Worm (Caenorhabditis elegans): Measurements from ENCODE around the gene cysl-2.

The cysl-2 gene

DNA sequence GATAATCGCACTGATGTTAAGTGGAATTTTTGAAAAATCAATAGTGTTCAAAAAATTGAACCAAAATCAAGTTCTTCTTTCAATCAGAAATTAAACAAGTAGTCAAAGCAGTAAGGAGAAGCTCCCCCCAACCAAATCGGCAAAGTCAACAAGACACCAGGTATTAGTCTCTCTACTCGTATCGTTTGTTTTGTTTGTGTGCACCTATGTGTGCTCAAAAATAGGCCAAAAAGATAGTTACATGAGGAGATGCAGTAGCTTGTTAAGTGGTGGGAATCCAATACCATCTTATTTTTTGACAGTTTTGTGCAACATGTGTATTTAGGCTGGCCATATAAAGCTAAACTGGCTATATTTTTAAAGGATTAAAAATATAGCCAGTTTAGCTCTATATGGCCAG, 12.0 kb upstream of the cysl-2 start, which contains the start of gene K10H10.12:
K10H10.12 (minus strand) TSS at position 101 of the 400 bp plus-strand sequence.
- TF ChIP-seq dao-5 (tag; optimal IDR thresholded peaks at IDR 0.05) = no peak
- TF ChIP-seq W03F9.2 (tag; optimal IDR thresholded peaks at IDR 0.05) = no peak

DNA sequence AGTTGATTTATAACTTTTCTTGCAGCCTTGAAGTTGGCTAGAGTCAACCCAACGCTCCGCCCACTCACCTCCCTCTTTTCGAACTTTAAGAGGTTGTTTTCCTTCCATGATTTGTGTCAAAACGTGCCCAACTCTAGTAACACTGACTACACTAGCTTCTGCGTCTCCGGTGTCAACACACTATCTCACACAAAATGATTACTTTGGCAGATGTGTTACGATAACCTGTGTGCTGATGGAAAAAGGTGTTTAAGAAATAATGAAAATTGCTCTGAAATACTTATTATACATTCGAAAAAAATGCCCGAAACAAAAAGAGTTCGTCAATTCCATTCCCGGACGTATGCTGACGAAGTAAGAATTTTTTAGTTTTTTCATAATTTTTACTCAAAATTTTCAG, 8.7 kb upstream of the cysl-2 start, which contains the start of gene K10H10.6:
K10H10.6 (plus strand) TSS at position 301 of the 400 bp plus-strand sequence.
- TF ChIP-seq him-1 (tag; optimal IDR thresholded peaks at IDR 0.05) = no peak
- TF ChIP-seq dao-5 (tag; optimal IDR thresholded peaks at IDR 0.05) = no peak
- no peak for TF ChIP-seq W03F9.2 (tag; optimal IDR thresholded peaks at IDR 0.05)

DNA sequence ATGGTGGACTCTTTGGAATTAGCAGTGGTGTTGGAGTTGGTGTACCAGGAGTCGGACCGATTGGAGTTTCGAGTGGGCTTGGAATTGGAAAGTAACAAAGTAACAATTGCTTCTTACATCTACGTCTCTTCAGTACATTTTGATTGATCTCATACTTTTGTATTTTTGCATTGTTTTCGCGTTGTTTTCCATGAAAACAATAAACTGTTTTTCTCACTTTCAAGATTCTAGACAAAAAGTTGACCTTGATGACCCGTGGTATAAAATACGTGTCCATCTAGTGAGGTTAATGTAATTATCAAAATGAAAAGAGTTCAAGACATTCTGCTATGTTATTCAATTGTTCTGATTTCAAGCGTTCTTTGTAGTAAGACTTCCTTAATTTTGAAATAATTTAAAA, 7.2 kb upstream of the cysl-2 start, which contains the start of gene K10H10.5:
K10H10.5 (plus strand) TSS at position 301 of the 400 bp plus-strand sequence.
- TF ChIP-seq dao-5 (tag; optimal IDR thresholded peaks at IDR 0.05) = no peak
- no peak for TF ChIP-seq W03F9.2 (tag; optimal IDR thresholded peaks at IDR 0.05)
- TF ChIP-seq him-1 (tag; optimal IDR thresholded peaks at IDR 0.05) = no peak

DNA sequence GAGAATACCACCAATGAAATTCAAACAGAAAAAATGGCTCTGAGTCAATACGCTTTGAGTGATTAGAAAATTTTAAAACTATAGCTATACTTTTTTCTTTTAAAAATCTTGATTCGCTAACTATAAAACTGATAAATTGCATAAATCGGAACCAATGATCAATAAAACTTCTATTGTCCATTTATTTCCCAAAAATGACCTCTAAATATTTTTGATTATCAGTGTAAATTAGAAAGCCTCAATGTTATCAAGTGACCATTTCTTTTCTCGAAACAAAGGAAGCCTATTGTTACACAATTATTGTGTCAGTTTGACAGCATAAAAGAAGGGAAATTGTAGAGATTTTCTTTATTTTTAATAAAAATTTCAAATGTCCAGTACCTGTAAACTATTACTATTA, 5.9 kb upstream of the cysl-2 start, which contains the start of gene K10H10.4:
K10H10.4 (plus strand) TSS at position 301 of the 400 bp plus-strand sequence.
- no peak for TF ChIP-seq him-1 (tag; optimal IDR thresholded peaks at IDR 0.05)
- no peak for TF ChIP-seq dao-5 (tag; optimal IDR thresholded peaks at IDR 0.05)
- TF ChIP-seq W03F9.2 (tag; optimal IDR thresholded peaks at IDR 0.05) = no peak

DNA sequence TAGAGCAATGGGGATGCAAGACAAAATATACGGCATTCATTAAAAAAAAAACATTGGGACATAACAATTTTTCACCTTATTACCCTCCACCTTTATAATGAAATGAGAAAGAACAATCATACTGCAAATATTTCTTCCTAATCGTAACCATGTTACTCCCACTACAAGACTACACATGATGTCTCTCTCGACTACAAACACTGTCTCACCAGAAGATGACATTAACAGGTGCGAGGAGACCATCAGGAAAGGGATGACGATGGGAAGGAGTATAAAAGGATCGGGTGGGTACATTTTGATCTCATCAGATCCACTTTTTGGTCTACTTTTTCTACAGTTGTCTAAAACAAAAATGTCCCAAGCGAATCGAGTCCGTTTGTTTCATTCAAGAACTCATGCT, 3.6 kb upstream of the cysl-2 start, which contains the start of gene dhs-8:
dhs-8 (plus strand) TSS at position 179 of the 400 bp plus-strand sequence.
- TF ChIP-seq dao-5 (tag; optimal IDR thresholded peaks at IDR 0.05) (no peak), W03F9.2 (tag; optimal IDR thresholded peaks at IDR 0.05) (no peak), him-1 (tag; optimal IDR thresholded peaks at IDR 0.05) (no peak)

DNA sequence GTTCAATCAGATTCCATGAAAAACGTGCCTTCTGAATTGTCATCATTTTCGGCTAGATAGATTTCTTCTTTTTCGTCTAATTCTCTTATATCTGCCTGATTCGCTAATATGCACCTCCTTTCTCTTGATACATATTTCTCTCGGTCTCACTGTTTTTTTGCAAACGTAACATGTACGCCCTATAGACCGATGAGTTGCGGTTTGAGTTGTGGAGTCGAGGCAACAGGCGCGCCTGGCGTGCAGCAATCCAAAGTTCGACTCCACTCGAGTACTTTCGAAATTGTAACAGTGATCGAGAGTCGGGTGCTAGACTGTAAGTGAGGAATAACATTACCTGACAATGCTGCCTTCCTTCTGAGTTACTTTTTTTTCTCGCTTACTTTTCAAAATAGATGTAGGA, 2.6 kb upstream of the cysl-2 start:
- TF ChIP-seq him-1 (tag; optimal IDR thresholded peaks at IDR 0.05) (peak; percentile 66), W03F9.2 (tag; optimal IDR thresholded peaks at IDR 0.05) (peak; percentile 21), dao-5 (tag; optimal IDR thresholded peaks at IDR 0.05) (peak; percentile 57)

DNA sequence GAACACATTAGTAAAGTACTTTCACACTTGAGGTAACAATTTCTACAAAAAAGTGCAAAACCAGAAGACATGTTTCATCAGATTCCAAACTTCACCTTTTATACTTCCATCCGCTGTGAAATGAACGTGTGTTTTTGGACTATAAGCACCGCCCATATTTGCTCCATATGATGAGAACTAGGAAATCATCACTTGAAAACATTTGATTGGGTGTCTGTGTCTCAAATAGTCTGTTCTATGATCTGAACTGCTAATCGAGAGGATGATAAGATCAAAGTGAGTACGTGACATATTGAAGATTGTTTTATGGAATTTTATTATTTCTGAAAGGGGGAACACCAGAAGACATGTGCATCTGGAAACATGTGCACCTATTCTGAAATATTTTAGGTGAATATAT, 1.1 kb upstream of the cysl-2 start:
- TF ChIP-seq W03F9.2 (tag; optimal IDR thresholded peaks at IDR 0.05) = no peak
- TF ChIP-seq dao-5 (tag; optimal IDR thresholded peaks at IDR 0.05) = no peak
- TF ChIP-seq him-1 (tag; optimal IDR thresholded peaks at IDR 0.05) = no peak

DNA sequence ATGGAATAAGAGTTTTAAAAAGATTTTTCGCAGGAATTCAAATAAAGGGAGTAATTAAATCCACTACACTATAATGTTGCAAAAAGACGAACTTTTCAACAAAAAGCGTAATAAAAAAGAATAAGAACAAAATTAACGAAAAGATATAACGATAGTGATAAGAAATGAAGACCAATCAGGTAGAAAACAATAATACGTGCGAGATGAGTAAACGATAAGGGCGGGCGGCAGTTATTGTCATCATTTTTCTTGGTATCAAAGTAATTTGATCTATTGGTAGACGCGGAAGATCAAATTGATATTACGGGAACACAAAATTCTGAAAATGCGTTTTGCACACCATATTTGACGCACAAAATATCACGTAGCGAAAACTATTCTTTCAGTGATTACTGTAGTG, 213 bp upstream of the cysl-2 start:
- TF ChIP-seq dao-5 (tag; optimal IDR thresholded peaks at IDR 0.05) (no peak), him-1 (tag; optimal IDR thresholded peaks at IDR 0.05) (no peak), W03F9.2 (tag; optimal IDR thresholded peaks at IDR 0.05) (no peak)

DNA sequence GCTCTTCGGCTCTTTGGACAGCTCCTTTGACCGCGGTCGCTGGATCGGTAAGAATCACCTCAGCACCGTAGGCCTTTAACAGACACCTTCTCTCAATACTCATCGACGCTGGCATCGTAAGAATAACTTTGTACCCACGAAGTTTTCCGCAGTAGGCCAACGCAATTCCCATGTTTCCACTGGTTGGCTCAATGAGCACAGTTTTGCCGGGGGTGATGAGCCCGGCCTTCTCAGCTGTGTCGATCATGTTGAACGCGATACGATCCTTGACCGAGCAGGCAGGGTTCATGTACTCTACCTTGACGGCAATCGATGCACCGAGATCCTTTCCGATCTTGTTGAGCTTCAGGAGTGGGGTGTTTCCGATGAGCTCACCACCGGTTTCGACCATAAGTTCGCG, 237 bp downstream of the cysl-2 start:
- TF ChIP-seq him-1 (tag; optimal IDR thresholded peaks at IDR 0.05) (no peak), W03F9.2 (tag; optimal IDR thresholded peaks at IDR 0.05) (no peak), dao-5 (tag; optimal IDR thresholded peaks at IDR 0.05) (no peak)

DNA sequence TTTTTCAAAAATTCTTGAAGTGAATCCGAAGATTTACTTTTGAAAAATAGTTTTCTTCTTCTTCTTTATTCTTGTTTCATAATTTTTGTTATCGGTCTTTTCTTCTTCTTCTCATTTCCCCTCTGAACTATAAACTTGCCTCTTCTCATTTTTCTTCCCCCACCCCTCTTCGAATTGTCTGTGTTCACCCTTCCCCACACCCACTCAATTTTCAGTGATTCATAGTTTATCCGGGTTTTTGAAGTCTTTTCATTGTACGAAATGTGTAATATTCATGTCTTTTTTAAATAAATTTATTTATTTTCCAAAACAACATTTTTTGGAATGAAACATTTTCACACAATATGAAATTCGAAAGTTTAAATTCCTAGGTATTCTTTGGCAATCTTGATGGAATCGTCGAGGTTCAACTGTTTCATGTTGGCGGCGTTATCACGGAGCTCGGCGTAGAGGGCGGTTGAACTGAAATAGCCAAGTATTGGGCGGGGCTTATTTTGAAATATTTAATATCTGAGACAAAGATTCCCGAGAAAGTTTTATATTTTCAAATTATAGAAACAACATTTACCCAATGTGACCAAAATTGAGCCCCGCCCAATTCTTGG, 1.6 kb downstream of the cysl-2 start:
- TF ChIP-seq dao-5 (tag; optimal IDR thresholded peaks at IDR 0.05) (no peak), him-1 (tag; optimal IDR thresholded peaks at IDR 0.05) (no peak), W03F9.2 (tag; optimal IDR thresholded peaks at IDR 0.05) (no peak)

DNA sequence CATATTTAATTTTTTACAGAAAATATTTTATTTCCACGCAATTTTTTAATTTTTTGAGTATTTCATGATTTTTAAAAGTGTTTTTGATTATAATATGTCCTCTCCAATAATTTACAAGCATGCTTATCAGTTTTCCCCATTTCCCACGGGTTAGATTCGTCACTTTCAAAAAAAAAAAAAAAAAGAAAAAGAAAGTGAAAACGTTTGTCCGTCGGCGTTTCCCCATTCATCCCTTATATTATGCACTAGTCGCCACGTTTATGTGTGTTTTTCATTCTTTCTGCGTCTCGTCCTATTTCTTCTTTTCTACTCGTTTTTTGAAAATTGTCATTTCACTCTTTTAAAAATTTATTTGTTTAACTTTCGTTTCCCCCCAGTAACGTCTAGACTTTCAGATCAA, 4.8 kb downstream of the cysl-2 start, which contains the start of gene vnut-1:
vnut-1 (plus strand) TSS at position 396 of the 400 bp plus-strand sequence.
- no peak for TF ChIP-seq dao-5 (tag; optimal IDR thresholded peaks at IDR 0.05)
- TF ChIP-seq W03F9.2 (tag; optimal IDR thresholded peaks at IDR 0.05) = no peak
- TF ChIP-seq him-1 (tag; optimal IDR thresholded peaks at IDR 0.05) = no peak

DNA sequence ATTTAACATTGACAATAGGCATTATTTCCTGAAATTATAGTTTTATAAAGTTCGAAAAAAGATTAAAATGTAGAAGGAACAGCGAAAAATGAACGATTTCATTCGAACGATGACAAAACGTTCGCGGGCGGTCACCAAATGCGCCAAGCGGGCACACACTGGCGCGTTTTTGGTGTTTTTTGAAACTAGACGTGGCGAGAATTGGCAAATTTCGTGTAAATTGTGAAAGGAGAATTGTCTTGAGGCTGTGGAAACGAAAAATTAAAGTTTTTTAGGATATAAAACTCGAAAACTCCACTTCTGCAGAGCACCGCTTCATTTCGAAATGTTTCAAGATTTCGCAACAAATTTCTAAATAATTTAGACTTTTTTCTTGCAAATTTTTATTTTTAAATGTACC, 5.6 kb downstream of the cysl-2 start, which contains the start of gene usp-14:
usp-14 (minus strand) TSS at position 28 of the 400 bp plus-strand sequence.
- peak; percentile 59 for TF ChIP-seq W03F9.2 (tag; optimal IDR thresholded peaks at IDR 0.05)
- TF ChIP-seq him-1 (tag; optimal IDR thresholded peaks at IDR 0.05) = no peak
- no peak for TF ChIP-seq dao-5 (tag; optimal IDR thresholded peaks at IDR 0.05)

DNA sequence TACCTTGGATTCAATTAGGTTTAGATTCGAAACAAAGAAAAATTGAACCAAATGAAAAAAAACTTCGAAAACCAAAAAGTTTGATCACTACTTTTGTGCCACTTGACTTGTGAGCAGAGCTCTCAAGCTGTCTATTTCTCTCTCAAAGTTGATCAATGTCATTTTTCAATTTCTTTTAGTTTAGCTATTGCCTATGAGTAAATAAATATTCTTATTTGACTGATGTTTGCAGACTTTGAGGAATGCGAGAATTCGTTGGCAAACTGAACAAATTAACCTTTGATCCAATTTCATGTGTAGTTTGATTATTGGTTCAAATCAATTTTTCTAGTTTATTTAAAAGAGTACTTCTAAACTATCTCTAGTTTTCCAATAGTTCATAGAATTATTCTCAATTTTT, 10.4 kb downstream of the cysl-2 start:
- TF ChIP-seq W03F9.2 (tag; optimal IDR thresholded peaks at IDR 0.05) = no peak

DNA sequence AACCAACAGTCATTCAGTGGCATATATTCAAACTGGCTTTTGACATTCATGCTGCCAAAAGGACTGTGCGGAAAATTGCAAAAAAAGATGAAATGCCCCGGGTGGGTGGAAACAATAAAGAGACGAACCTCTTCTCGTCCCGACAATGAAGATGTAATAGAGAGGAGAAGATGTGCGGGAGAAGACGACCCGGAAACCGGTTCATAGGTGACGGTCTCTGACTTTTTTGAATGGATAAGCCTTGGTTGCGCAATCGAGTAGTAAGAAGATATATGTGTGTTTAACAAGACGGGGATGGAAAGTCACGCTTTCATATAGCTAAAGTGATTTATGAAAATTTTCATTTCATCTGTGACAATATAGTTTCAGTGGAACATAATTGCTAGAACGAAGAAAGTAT, 13.5 kb downstream of the cysl-2 start:
- TF ChIP-seq dao-5 (tag; optimal IDR thresholded peaks at IDR 0.05) = no peak
- no peak for TF ChIP-seq W03F9.2 (tag; optimal IDR thresholded peaks at IDR 0.05)
- TF ChIP-seq him-1 (tag; optimal IDR thresholded peaks at IDR 0.05) = no peak
